Fruit fly (Drosophila melanogaster) whole organism, prepupa: ENCODE data around the gene GC.

Source experiments
- Blimp-1 ChIP-seq: fragments of 200-800 bp; sonication (Bioruptor generic); optimal IDR thresholded peaks from 3 replicates; lab custom pipeline; 2017; ENCODE audit warnings: missing biosample characterization, missing genetic modification characterization, mild to moderate bottlenecking, moderate library complexity, missing genetic modification reagents
- CG15336 ChIP-seq: fragments of 200-800 bp; sonication (Bioruptor generic); IDR thresholded peaks from 2 replicates; pipeline ENCODE4 v1.3.6; 2022; ENCODE audit warnings: missing biosample characterization, missing genetic modification characterization
- CG1621 ChIP-seq: fragments of 200-800 bp; sonication (Bioruptor generic); optimal IDR thresholded peaks from 3 replicates; lab custom pipeline; 2018; ENCODE audit warnings: missing biosample characterization, mild to moderate bottlenecking, missing genetic modification characterization
- CG16779 ChIP-seq: fragments of 200-800 bp; sonication (Bioruptor generic); optimal IDR thresholded peaks from 3 replicates; lab custom pipeline; 2017; ENCODE audit warnings: missing biosample characterization, mild to moderate bottlenecking, missing genetic modification characterization
- CG8119 ChIP-seq: fragments of 200-800 bp; sonication (Bioruptor generic); IDR thresholded peaks from 3 replicates; pipeline ENCODE4 v1.3.6; 2022; ENCODE audit warnings: missing biosample characterization, missing genetic modification characterization
- Ets21C ChIP-seq: fragments of 200-800 bp; sonication (Bioruptor generic); optimal IDR thresholded peaks from 3 replicates; lab custom pipeline; 2016; ENCODE audit warnings: missing biosample characterization, missing genetic modification characterization
- Gug ChIP-seq: fragments of 200-800 bp; sonication (Bioruptor generic); IDR thresholded peaks from 2 replicates; pipeline ENCODE4 v1.3.6; 2022; ENCODE audit warnings: missing biosample characterization, missing genetic modification characterization
- Hr39 ChIP-seq: fragments of 200-800 bp; sonication (Bioruptor generic); optimal IDR thresholded peaks from 2 replicates; lab custom pipeline; 2016; ENCODE audit warnings: missing biosample characterization, missing genetic modification characterization
- Lpt ChIP-seq: fragments of 200-800 bp; sonication (Bioruptor generic); optimal IDR thresholded peaks from 3 replicates; lab custom pipeline; 2016; ENCODE audit warnings: missing biosample characterization, missing genetic modification characterization
- Met ChIP-seq: fragments of 200-800 bp; sonication (Bioruptor generic); optimal IDR thresholded peaks from 3 replicates; lab custom pipeline; 2016; ENCODE audit warnings: missing biosample characterization, missing genetic modification characterization
- achi ChIP-seq: fragments of 200-800 bp; sonication (Bioruptor generic); optimal IDR thresholded peaks from 3 replicates; lab custom pipeline; 2016; ENCODE audit warnings: missing biosample characterization, missing genetic modification characterization
- dac ChIP-seq: fragments of 200-800 bp; sonication (Bioruptor generic); optimal IDR thresholded peaks from 2 replicates; lab custom pipeline; 2017; ENCODE audit warnings: missing biosample characterization, mild to moderate bottlenecking, missing genetic modification characterization
- eg ChIP-seq: fragments of 200-800 bp; sonication (Bioruptor generic); IDR thresholded peaks from 3 replicates; pipeline ENCODE4 v1.3.6; 2022; ENCODE audit warnings: missing biosample characterization, missing genetic modification characterization
- svp ChIP-seq: fragments of 200-800 bp; sonication (Bioruptor generic); peaks from one replicate; lab custom pipeline; 2016; ENCODE audit warnings: missing biosample characterization, missing genetic modification characterization

DNA sequence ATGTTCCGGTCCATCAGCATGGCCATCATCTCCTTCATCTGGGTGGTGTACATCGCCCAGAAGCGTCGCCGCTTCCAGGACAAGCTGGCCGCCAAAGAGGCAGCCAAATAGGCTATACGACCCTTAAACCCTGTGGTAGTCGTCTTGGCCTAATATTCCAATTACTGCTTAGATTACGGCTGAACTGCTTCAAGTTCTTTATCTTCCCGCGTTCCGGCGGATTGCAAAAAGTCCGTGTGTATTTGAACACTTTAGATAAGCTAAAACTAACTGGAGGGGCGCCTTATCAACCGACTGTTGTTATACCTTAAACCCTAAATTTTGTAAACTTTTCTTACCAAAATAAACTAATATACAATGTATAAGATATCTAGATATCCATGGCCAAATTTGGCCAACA, 24.7 kb upstream of the GC start:
- TF ChIP-seq Lpt (GFP tag; lab: Kevin White, UChicago) (no peak), CG15336 (no peak), Hr39 (GFP tag; lab: Kevin White, UChicago) (no peak), CG1621 (tag; lab: Kevin White, UChicago) (no peak), achi (no peak), eg (GFP tag; lab: Robert Waterston, UW) (no peak), Met (GFP tag; lab: Kevin White, UChicago) (no peak), Gug (GFP tag; lab: Robert Waterston, UW) (no peak), dac (GFP tag; lab: Kevin White, UChicago) (no peak), Ets21C (no peak), CG8119 (GFP tag; lab: Robert Waterston, UW) (no peak), CG16779 (tag; lab: Kevin White, UChicago) (no peak), Blimp-1 (GFP tag; lab: Kevin White, UChicago) (no peak), svp (GFP tag; lab: Kevin White, UChicago) (no peak)
